Worm (Caenorhabditis elegans) whole organism, late embryonic: ENCODE results near the gene K05F6.10.

Experiments used
- ahr-1 ChIP-seq: sonication (generic microtip); optimal IDR thresholded peaks from 2 replicates; lab custom pipeline; 2016; ENCODE audit warnings: missing genetic modification characterization, missing compliant biosample characterization
- ceh-24 ChIP-seq: sonication (generic microtip); optimal IDR thresholded peaks from 2 replicates; lab custom pipeline; 2016; ENCODE audit warnings: mild to moderate bottlenecking, missing genetic modification characterization, missing compliant biosample characterization
- dmd-4 ChIP-seq: sonication (generic microtip); optimal IDR thresholded peaks from 2 replicates; lab custom pipeline; 2016; ENCODE audit warnings: borderline replicate concordance, missing genetic modification characterization, missing compliant biosample characterization
- fkh-10 ChIP-seq: fragments of 150-350 bp; optimal IDR thresholded peaks from 2 replicates; lab custom pipeline; 2014; ENCODE audit warnings: missing biosample characterization, missing genetic modification reagents, missing genetic modification characterization
- hlh-15 ChIP-seq: sonication (generic microtip); optimal IDR thresholded peaks from 2 replicates; lab custom pipeline; 2016; ENCODE audit warnings: missing genetic modification characterization, missing compliant biosample characterization
- hlh-6 ChIP-seq: sonication (generic microtip); optimal IDR thresholded peaks from 2 replicates; lab custom pipeline; 2016; ENCODE audit warnings: missing genotype, missing genetic modification characterization, missing compliant biosample characterization
- mec-3 ChIP-seq: sonication (generic microtip); optimal IDR thresholded peaks from 2 replicates; lab custom pipeline; 2016; ENCODE audit warnings: borderline replicate concordance, missing genetic modification characterization, missing compliant biosample characterization
- sox-4 ChIP-seq: sonication (generic microtip); optimal IDR thresholded peaks from 2 replicates; lab custom pipeline; 2017; ENCODE audit warnings: mild to moderate bottlenecking, missing genetic modification characterization, inconsistent platforms, missing compliant biosample characterization
- ttx-3 ChIP-seq: sonication (generic microtip); optimal IDR thresholded peaks from 2 replicates; lab custom pipeline; 2016; ENCODE audit warnings: missing genetic modification reagents, missing genetic modification characterization, missing compliant biosample characterization
- unc-3 ChIP-seq, 2 experiments: fragments of 200-800 bp in 1 of 2; sonication (Bioruptor generic) in 1 of 2; sonication (generic microtip) in 1 of 2; conservative IDR thresholded peaks in 1 of 2; optimal IDR thresholded peaks in 1 of 2; 2 replicates each; pipeline versions ENCODE4 v1.3.6 to Lab custom; 2016 to 2022; ENCODE audit warnings: missing compliant biosample characterization in 2 of 2, missing genetic modification characterization in 2 of 2, missing genetic modification reagents in 1 of 2
- unc-42 ChIP-seq: sonication (generic microtip); optimal IDR thresholded peaks from 2 replicates; lab custom pipeline; 2016; ENCODE audit warnings: missing genotype, missing genetic modification characterization, missing compliant biosample characterization
- zip-5 ChIP-seq: sonication (generic microtip); optimal IDR thresholded peaks from 2 replicates; lab custom pipeline; 2016; ENCODE audit warnings: missing genetic modification characterization, missing compliant biosample characterization

DNA sequence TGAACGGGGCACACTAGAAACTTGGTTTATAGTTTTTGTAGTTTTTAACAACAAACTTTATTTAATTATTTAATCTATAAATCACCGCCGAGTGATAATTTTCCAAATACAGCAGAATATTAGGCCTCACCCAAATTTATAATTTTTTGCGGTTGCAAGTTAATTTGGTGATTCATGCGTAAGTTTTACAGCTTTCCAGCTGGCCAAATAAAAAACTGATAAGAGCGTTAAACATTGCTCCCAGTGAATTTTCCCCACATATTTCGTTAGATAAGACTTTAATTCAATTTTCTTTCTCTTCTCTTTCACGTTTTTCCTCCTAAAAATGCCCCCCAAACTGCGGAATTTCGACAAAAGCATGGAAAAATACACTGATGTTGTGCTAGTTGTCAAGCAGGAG is 25.6 kb upstream of the K05F6.10 start, which contains the start of gene bath-47:
- TF ChIP-seq unc-3 (GFP tag; conservative IDR thresholded peaks at IDR 0.05; lab: Robert Waterston, UW) (no peak), unc-3 (tag; optimal IDR thresholded peaks at IDR 0.05; lab: Kevin White, UChicago) (no peak), unc-42 (tag; lab: Kevin White, UChicago) (no peak), hlh-6 (tag; lab: Kevin White, UChicago) (no peak), hlh-15 (no peak), mec-3 (tag; lab: Kevin White, UChicago) (no peak), zip-5 (tag; lab: Kevin White, UChicago) (no peak), ttx-3 (no peak), ahr-1 (tag; lab: Kevin White, UChicago) (no peak), ceh-24 (tag; lab: Kevin White, UChicago) (no peak), sox-4 (tag; lab: Kevin White, UChicago) (no peak), dmd-4 (tag; lab: Kevin White, UChicago) (no peak), fkh-10 (GFP tag; lab: Kevin White, UChicago) (no peak)
